Worm (Caenorhabditis elegans) whole organism, late embryonic: Measurements from ENCODE around the gene emb-1.

ENCODE experiments used
- C38D4.7 ChIP-seq: fragments of 200-800 bp; sonication (Bioruptor generic); optimal IDR thresholded peaks from 2 replicates; lab custom pipeline; 2018; ENCODE audit warnings: mild to moderate bottlenecking, missing genetic modification characterization, moderate library complexity, missing compliant biosample characterization
- K02D7.2 ChIP-seq: sonication (generic microtip); optimal IDR thresholded peaks from 2 replicates; lab custom pipeline; 2017; ENCODE audit warnings: mild to moderate bottlenecking, missing genetic modification characterization, missing compliant biosample characterization
- T23F11.4 ChIP-seq: fragments of 200-800 bp; sonication (Bioruptor generic); optimal IDR thresholded peaks from 2 replicates; lab custom pipeline; 2018; ENCODE audit warnings: mild to moderate bottlenecking, missing genetic modification characterization, missing compliant biosample characterization
- ahr-1 ChIP-seq: sonication (generic microtip); optimal IDR thresholded peaks from 2 replicates; lab custom pipeline; 2016; ENCODE audit warnings: missing genetic modification characterization, missing compliant biosample characterization
- ceh-14 ChIP-seq: sonication (generic microtip); optimal IDR thresholded peaks from 2 replicates; lab custom pipeline; 2016; ENCODE audit warnings: missing genotype, missing genetic modification characterization, missing compliant biosample characterization
- ceh-18 ChIP-seq: sonication (generic microtip); optimal IDR thresholded peaks from 2 replicates; lab custom pipeline; 2016; ENCODE audit warnings: missing genetic modification characterization, missing compliant biosample characterization
- ceh-19 ChIP-seq: fragments of 200-800 bp; sonication (Bioruptor generic); optimal IDR thresholded peaks from 2 replicates; lab custom pipeline; 2018; ENCODE audit warnings: mild to moderate bottlenecking, missing genetic modification characterization, missing compliant biosample characterization
- ceh-30 ChIP-seq: fragments of 150-350 bp; optimal IDR thresholded peaks from 2 replicates; lab custom pipeline; 2014; ENCODE audit warnings: missing biosample characterization, missing genetic modification characterization
- ceh-31 ChIP-seq: sonication (generic microtip); optimal IDR thresholded peaks from 2 replicates; lab custom pipeline; 2016; ENCODE audit warnings: missing genetic modification characterization, missing compliant biosample characterization
- ceh-34 ChIP-seq: sonication (generic microtip); optimal IDR thresholded peaks from 2 replicates; lab custom pipeline; 2016; ENCODE audit warnings: mild to moderate bottlenecking, missing genetic modification characterization, missing compliant biosample characterization
- che-1 ChIP-seq: sonication (generic microtip); optimal IDR thresholded peaks from 2 replicates; lab custom pipeline; 2016; ENCODE audit warnings: mild to moderate bottlenecking, missing genetic modification characterization, missing compliant biosample characterization
- dmd-4 ChIP-seq: sonication (generic microtip); optimal IDR thresholded peaks from 2 replicates; lab custom pipeline; 2016; ENCODE audit warnings: borderline replicate concordance, missing genetic modification characterization, missing compliant biosample characterization
- dve-1 ChIP-seq: sonication (generic microtip); optimal IDR thresholded peaks from 2 replicates; lab custom pipeline; 2017; ENCODE audit warnings: antibody characterized with exemption, mild to moderate bottlenecking, missing genetic modification characterization, missing compliant biosample characterization
- elt-2 ChIP-seq: sonication (generic microtip); optimal IDR thresholded peaks from 2 replicates; lab custom pipeline; 2016; ENCODE audit warnings: missing genetic modification reagents, missing genetic modification characterization, missing compliant biosample characterization
- elt-4 ChIP-seq: sonication (generic microtip); optimal IDR thresholded peaks from 2 replicates; lab custom pipeline; 2016; ENCODE audit warnings: missing genetic modification characterization, missing compliant biosample characterization
- ets-4 ChIP-seq: sonication (generic microtip); optimal IDR thresholded peaks from 2 replicates; lab custom pipeline; 2016; ENCODE audit warnings: missing genetic modification characterization, missing compliant biosample characterization
- fkh-6 ChIP-seq: sonication (generic microtip); optimal IDR thresholded peaks from 2 replicates; lab custom pipeline; 2016; ENCODE audit warnings: missing genetic modification characterization, missing compliant biosample characterization
- hlh-15 ChIP-seq: sonication (generic microtip); optimal IDR thresholded peaks from 2 replicates; lab custom pipeline; 2016; ENCODE audit warnings: missing genetic modification characterization, missing compliant biosample characterization
- hlh-30 ChIP-seq: sonication (generic microtip); optimal IDR thresholded peaks from 2 replicates; lab custom pipeline; 2017; ENCODE audit warnings: antibody characterized with exemption, missing genetic modification characterization, missing compliant biosample characterization; ENCODE audit not compliant: insufficient read depth
- hlh-8 ChIP-seq: sonication (generic microtip); optimal IDR thresholded peaks from 2 replicates; lab custom pipeline; 2016; ENCODE audit warnings: missing genotype, missing genetic modification characterization, missing compliant biosample characterization
- lim-6 ChIP-seq: sonication (generic microtip); optimal IDR thresholded peaks from 2 replicates; lab custom pipeline; 2016; ENCODE audit warnings: missing genetic modification characterization, missing compliant biosample characterization
- nfya-1 ChIP-seq: sonication (generic microtip); optimal IDR thresholded peaks from 2 replicates; lab custom pipeline; 2017; ENCODE audit warnings: missing genetic modification characterization, mild to moderate bottlenecking, missing compliant biosample characterization, antibody characterized with exemption, moderate library complexity
- nhr-11 ChIP-seq: fragments of 150-350 bp; optimal IDR thresholded peaks from 2 replicates; lab custom pipeline; 2014; ENCODE audit warnings: missing biosample characterization, missing genetic modification characterization
- nhr-232 ChIP-seq: sonication (generic microtip); optimal IDR thresholded peaks from 2 replicates; lab custom pipeline; 2016; ENCODE audit warnings: missing genetic modification characterization, missing compliant biosample characterization
- pat-9 ChIP-seq: fragments of 200-800 bp; sonication (Bioruptor generic); optimal IDR thresholded peaks from 2 replicates; lab custom pipeline; 2018; ENCODE audit warnings: mild to moderate bottlenecking, missing genetic modification characterization, moderate library complexity, missing compliant biosample characterization
- pax-1 ChIP-seq: fragments of 150-350 bp; optimal IDR thresholded peaks from 2 replicates; lab custom pipeline; 2014; ENCODE audit warnings: missing biosample characterization, missing genetic modification characterization
- pha-2 ChIP-seq: sonication (generic microtip); optimal IDR thresholded peaks from 2 replicates; lab custom pipeline; 2017; ENCODE audit warnings: mild to moderate bottlenecking, missing genetic modification characterization, missing compliant biosample characterization
- pha-4 ChIP-seq: fragments of 150-350 bp; optimal IDR thresholded peaks from 2 replicates; lab custom pipeline; 2018; ENCODE audit warnings: missing biosample characterization, missing genetic modification reagents, missing genetic modification characterization
- pqm-1 ChIP-seq: sonication (generic microtip); optimal IDR thresholded peaks from 2 replicates; lab custom pipeline; 2016; ENCODE audit warnings: missing genetic modification characterization, missing compliant biosample characterization
- pros-1 ChIP-seq: fragments of 150-350 bp; optimal IDR thresholded peaks from 2 replicates; lab custom pipeline; 2014; ENCODE audit warnings: missing biosample characterization, missing genetic modification reagents, missing genetic modification characterization
- ref-2 ChIP-seq: sonication (generic microtip); optimal IDR thresholded peaks from 2 replicates; lab custom pipeline; 2016; ENCODE audit warnings: missing genetic modification characterization, missing compliant biosample characterization
- rnt-1 ChIP-seq: sonication (generic microtip); optimal IDR thresholded peaks from 2 replicates; lab custom pipeline; 2016; ENCODE audit warnings: missing genetic modification characterization, missing compliant biosample characterization
- sdc-2 ChIP-seq: sonication (generic microtip); optimal IDR thresholded peaks from 2 replicates; lab custom pipeline; 2016; ENCODE audit warnings: missing genotype, missing genetic modification characterization, missing compliant biosample characterization
- sox-2 ChIP-seq: fragments of 200-800 bp; sonication (Bioruptor generic); IDR thresholded peaks from 2 replicates; pipeline ENCODE4 v1.3.6; 2022; ENCODE audit warnings: missing genetic modification reagents, missing genetic modification characterization, missing compliant biosample characterization
- tbx-2 ChIP-seq: sonication (generic microtip); optimal IDR thresholded peaks from 2 replicates; lab custom pipeline; 2016; ENCODE audit warnings: missing genetic modification characterization, missing compliant biosample characterization
- unc-42 ChIP-seq: sonication (generic microtip); optimal IDR thresholded peaks from 2 replicates; lab custom pipeline; 2016; ENCODE audit warnings: missing genotype, missing genetic modification characterization, missing compliant biosample characterization
- unc-55 ChIP-seq: sonication (generic microtip); optimal IDR thresholded peaks from 2 replicates; lab custom pipeline; 2017; ENCODE audit warnings: missing biosample characterization, missing genetic modification reagents, missing genetic modification characterization
- ztf-16 ChIP-seq: sonication (generic microtip); optimal IDR thresholded peaks from 2 replicates; lab custom pipeline; 2017; ENCODE audit warnings: missing genetic modification characterization, missing compliant biosample characterization

emb-1 gene

ce11 chrIII:5201267-5201666, 28.0 kb downstream of the emb-1 start:
- TF ChIP-seq hlh-15 (tag; lab: Kevin White, UChicago) (no peak), elt-2 (tag; lab: Kevin White, UChicago) (peak; percentile 47)

DNA sequence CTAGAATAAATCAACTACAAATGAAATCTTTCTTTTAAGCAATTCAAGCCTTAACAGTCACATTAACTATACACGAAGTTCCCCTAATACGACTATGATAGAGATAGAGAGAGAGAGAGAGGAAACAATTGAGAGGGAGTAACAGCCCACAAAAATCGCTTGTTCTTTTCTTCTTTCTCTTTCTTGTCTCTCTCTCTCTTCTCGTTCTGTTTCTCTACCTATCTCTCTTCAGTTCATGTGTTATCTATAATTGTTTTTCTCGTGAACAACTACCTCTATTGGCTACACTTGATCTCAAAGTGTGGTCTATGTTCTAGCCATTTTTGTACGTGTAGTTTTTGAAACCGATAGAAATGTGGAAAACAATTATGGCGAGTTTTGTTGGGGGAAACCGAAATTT, 29.4 kb downstream of the emb-1 start:
- TF ChIP-seq elt-2 (tag; lab: Kevin White, UChicago) (peak; percentile 5), nfya-1 (peak; percentile 66), ceh-18 (tag; lab: Kevin White, UChicago) (peak; percentile 20), nhr-11 (tag; lab: Kevin White, UChicago) (no peak), ceh-30 (no peak), ets-4 (peak; percentile 34)

DNA sequence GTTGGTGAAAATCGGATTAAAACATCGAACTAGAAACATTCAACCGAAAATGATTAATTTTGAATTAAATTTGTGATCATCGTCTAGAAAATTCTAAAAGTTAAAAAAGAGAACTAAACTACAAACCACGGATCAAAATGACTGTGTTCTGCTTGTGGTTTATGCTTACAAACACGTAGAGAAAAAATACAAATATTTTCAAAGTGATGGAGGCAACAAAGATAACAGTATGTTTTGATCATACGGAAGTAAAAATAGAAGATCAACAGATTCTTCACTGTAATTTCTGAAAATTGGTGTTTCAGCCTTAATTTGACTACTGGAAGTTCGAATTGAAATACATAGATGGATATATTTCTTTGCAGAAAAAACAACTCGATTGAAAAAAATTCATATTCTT, 30.1 kb downstream of the emb-1 start:
- no peak for TF ChIP-seq pros-1 (tag; lab: Kevin White, UChicago)
- TF ChIP-seq unc-42: no peak
- TF ChIP-seq pax-1 (tag; lab: Kevin White, UChicago): no peak
- TF ChIP-seq sox-2 (GFP tag; lab: Robert Waterston, UW): no peak
- no peak for TF ChIP-seq tbx-2
- no peak for TF ChIP-seq pha-2 (tag; lab: Kevin White, UChicago)
- no peak for TF ChIP-seq T23F11.4 (GFP tag; lab: Kevin White, UChicago)
- no peak for TF ChIP-seq elt-2 (tag; lab: Kevin White, UChicago)
- TF ChIP-seq rnt-1 (tag; lab: Kevin White, UChicago): no peak

ce11 chrIII:5206861-5207414, 33.7 kb downstream of the emb-1 start, which contains the start of gene morc-1:
morc-1 (minus strand) TSS chrIII:5206911.
- TF ChIP-seq unc-55 (GFP tag; lab: Kevin White, UChicago) (no peak), ahr-1 (no peak), C38D4.7 (GFP tag; lab: Kevin White, UChicago) (peak; percentile 7), dmd-4 (tag; lab: Kevin White, UChicago) (no peak), ztf-16 (tag; lab: Kevin White, UChicago) (no peak), rnt-1 (tag; lab: Kevin White, UChicago) (no peak)

ce11 chrIII:5208992-5209391, 35.8 kb downstream of the emb-1 start, which contains the start of gene syx-16:
syx-16 (minus strand) TSS chrIII:5209109.
- TF ChIP-seq sox-2 (GFP tag; lab: Robert Waterston, UW) (no peak), dmd-4 (tag; lab: Kevin White, UChicago) (no peak), ets-4 (no peak), nhr-11 (tag; lab: Kevin White, UChicago) (no peak), hlh-30 (tag; lab: Kevin White, UChicago) (no peak), pqm-1 (tag; lab: Kevin White, UChicago) (no peak), elt-4 (tag; lab: Kevin White, UChicago) (no peak), ceh-14 (no peak), ref-2 (tag; lab: Kevin White, UChicago) (no peak), hlh-8 (tag; lab: Kevin White, UChicago) (no peak), pha-4 (tag; lab: Kevin White, UChicago) (no peak)

- TF ChIP-seq elt-4 (tag; lab: Kevin White, UChicago) (no peak), nfya-1 (no peak), unc-55 (GFP tag; lab: Kevin White, UChicago) (peak; percentile 12), hlh-8 (tag; lab: Kevin White, UChicago) (no peak), C38D4.7 (GFP tag; lab: Kevin White, UChicago) (no peak), ref-2 (tag; lab: Kevin White, UChicago) (no peak)
Measured at ce11 chrIII:5210269-5210668, 37.0 kb downstream of the emb-1 start.

DNA sequence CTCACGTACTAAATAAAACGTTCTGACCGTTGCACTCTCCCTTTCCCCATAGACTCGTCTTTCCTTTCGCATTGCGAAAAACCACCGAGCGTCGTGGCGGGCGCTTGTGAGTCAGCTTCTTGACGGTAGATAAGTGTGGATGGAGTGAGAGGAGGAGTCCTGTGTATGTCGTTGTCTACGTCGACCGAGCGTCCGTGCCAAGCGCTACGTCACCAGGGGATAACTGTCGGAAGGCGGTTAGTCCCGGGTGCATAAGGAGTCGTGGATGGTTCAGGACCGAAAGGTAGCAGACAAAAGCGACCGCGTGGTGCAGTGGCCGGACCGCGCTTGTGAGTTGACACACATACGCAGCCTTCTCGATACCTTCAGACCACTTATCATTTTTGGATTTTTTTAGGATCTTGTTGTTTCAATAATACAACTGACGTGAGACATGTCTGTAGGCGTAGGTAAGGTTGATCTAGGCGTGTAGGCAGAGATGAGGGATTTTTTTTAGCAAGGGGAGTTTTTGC, 38.0 kb downstream of the emb-1 start:
- TF ChIP-seq C38D4.7 (GFP tag; lab: Kevin White, UChicago) (peak; percentile 64), ceh-19 (peak; percentile 82), T23F11.4 (GFP tag; lab: Kevin White, UChicago) (peak; percentile 30), lim-6 (tag; lab: Kevin White, UChicago) (peak; percentile 33), ceh-34 (peak; percentile 73), ceh-18 (tag; lab: Kevin White, UChicago) (peak; percentile 73), nfya-1 (peak; percentile 1), che-1 (tag; lab: Kevin White, UChicago) (peak; percentile 69), sox-2 (GFP tag; lab: Robert Waterston, UW) (peak; percentile 17; the same call in 1 of the 2 replicates), K02D7.2 (tag; lab: Kevin White, UChicago) (peak; percentile 52), ceh-31 (peak; percentile 54), sdc-2 (peak; percentile 49), rnt-1 (tag; lab: Kevin White, UChicago) (peak; percentile 25), nhr-232 (tag; lab: Kevin White, UChicago) (peak; percentile 65), pat-9 (tag; lab: Kevin White, UChicago) (peak; percentile 43), dve-1 (tag; lab: Kevin White, UChicago) (peak; percentile 25), fkh-6 (tag; lab: Kevin White, UChicago) (peak; percentile 62)
